Worm (Caenorhabditis elegans): Measurements from ENCODE around the gene elt-3.

elt-3 gene

DNA sequence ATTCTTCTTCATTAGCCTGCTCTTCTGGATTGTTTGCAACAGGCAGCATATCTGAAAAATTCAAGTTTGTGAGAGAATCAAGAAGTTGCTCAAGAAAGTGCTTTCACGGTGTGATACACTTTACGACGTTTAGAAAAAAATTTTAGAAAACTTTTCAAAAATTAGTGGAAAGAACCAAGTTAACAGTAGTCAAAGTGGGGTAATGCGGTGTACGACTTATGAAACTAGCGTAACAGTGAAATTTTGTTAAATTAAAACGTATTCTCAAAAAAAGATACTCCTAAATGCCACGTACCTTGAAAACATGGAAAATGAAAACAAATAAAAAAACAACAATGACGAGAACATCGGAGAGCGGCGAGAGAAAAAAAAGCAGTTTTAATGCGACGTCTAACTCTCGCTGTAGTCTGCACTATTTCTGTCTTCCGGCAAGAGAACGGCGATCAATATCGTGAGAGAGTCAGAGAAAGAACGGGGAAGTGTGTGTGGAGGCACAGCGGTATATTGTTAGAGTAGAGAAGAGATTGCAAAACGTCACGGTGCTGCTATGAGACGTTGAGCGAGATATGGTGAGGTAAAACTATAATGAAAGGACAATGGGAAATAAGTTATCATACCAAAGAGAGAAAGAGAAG, 17.4 kb upstream of the elt-3 start, which contains the start of gene ekl-5 (continued):
- peak in 1 of 2 experiments; percentile 55 for TF ChIP-seq lsy-2 (tag; optimal IDR thresholded peaks at IDR 0.05)
- no peak for TF ChIP-seq C04F5.9 (tag; optimal IDR thresholded peaks at IDR 0.05)
- TF ChIP-seq dsc-1 (tag; optimal IDR thresholded peaks at IDR 0.05), result peak; percentile 5
- TF ChIP-seq tlp-1 (tag; optimal IDR thresholded peaks at IDR 0.05), result no peak
- TF ChIP-seq zip-4 (GFP tag; optimal IDR thresholded peaks at IDR 0.05), result no peak
- TF ChIP-seq lin-13 (GFP tag; optimal IDR thresholded peaks at IDR 0.05), result no peak
- TF ChIP-seq ceh-63 (GFP tag; optimal IDR thresholded peaks at IDR 0.05), result no peak
- no peak for TF ChIP-seq nhr-237 (tag; optimal IDR thresholded peaks at IDR 0.05)
- TF ChIP-seq lir-3 (tag; optimal IDR thresholded peaks at IDR 0.05; ENCODE audit: poor library complexity), result no peak
- no peak for TF ChIP-seq mef-2 (tag; optimal IDR thresholded peaks at IDR 0.05)
- TF ChIP-seq grh-1 (GFP tag; IDR thresholded peaks at IDR 0.05), result no peak
- TF ChIP-seq pqm-1 (tag; optimal IDR thresholded peaks at IDR 0.05), result no peak
- no peak for TF ChIP-seq efl-3 (GFP tag; optimal IDR thresholded peaks at IDR 0.05)
- no peak for TF ChIP-seq aly-2 (tag; optimal IDR thresholded peaks at IDR 0.05)
- TF ChIP-seq ets-5 (GFP tag; IDR thresholded peaks at IDR 0.05), result no peak
- TF ChIP-seq zag-1 (tag; optimal IDR thresholded peaks at IDR 0.05), result no peak
- no peak for TF ChIP-seq sox-4 (tag; optimal IDR thresholded peaks at IDR 0.05)
- no peak for TF ChIP-seq aha-1 (tag; optimal IDR thresholded peaks at IDR 0.05)
- peak; percentile 52 for TF ChIP-seq skn-1 (tag; optimal IDR thresholded peaks at IDR 0.05)
- no peak for TF ChIP-seq mab-9 (GFP tag; IDR thresholded peaks at IDR 0.05)
- no peak for TF ChIP-seq sup-37 (GFP tag; optimal IDR thresholded peaks at IDR 0.05)
- TF ChIP-seq hlh-4 (tag; optimal IDR thresholded peaks at IDR 0.05), result no peak
- TF ChIP-seq hlh-17 (GFP tag; optimal IDR thresholded peaks at IDR 0.05; ENCODE audit: borderline replicate concordance), result no peak
- peak; percentile 59 for TF ChIP-seq nhr-20 (tag; optimal IDR thresholded peaks at IDR 0.05)
- peak; percentile 47 for TF ChIP-seq swsn-7 (tag; optimal IDR thresholded peaks at IDR 0.05)
- TF ChIP-seq fkh-8 (tag; optimal IDR thresholded peaks at IDR 0.05), result peak; percentile 9
- TF ChIP-seq ceh-88 (GFP tag; IDR thresholded peaks at IDR 0.05), result no peak
- TF ChIP-seq Y116A8C.19 (tag; optimal IDR thresholded peaks at IDR 0.05; ENCODE audit: borderline replicate concordance), result no peak
- no peak for TF ChIP-seq pag-3 (tag; optimal IDR thresholded peaks at IDR 0.05; ENCODE audit: borderline replicate concordance, insufficient read depth)
- TF ChIP-seq irx-1 (tag; optimal IDR thresholded peaks at IDR 0.05), result no peak
- TF ChIP-seq alr-1 (tag; optimal IDR thresholded peaks at IDR 0.05; ENCODE audit: borderline replicate concordance), result no peak
- TF ChIP-seq nhr-90 (tag; optimal IDR thresholded peaks at IDR 0.05; ENCODE audit: poor library complexity), result no peak
- TF ChIP-seq unc-130 (tag; optimal IDR thresholded peaks at IDR 0.05), result no peak
- peak in 1 of 2 experiments; percentile 43 for TF ChIP-seq mdl-1 (tag; optimal IDR thresholded peaks at IDR 0.05)
- peak; percentile 21 to 55 for TF ChIP-seq lin-35 (GFP tag; optimal IDR thresholded peaks at IDR 0.05)
- TF ChIP-seq ztf-11 (tag; optimal IDR thresholded peaks at IDR 0.05), result no peak
- no peak for TF ChIP-seq ama-1 (optimal IDR thresholded peaks at IDR 0.05)
- TF ChIP-seq jun-1 (tag; optimal IDR thresholded peaks at IDR 0.05), result no peak
- no peak for TF ChIP-seq unc-62 (GFP tag; optimal IDR thresholded peaks at IDR 0.05)
- TF ChIP-seq rnt-1 (tag; optimal IDR thresholded peaks at IDR 0.05), result peak; percentile 65
- no peak for TF ChIP-seq unc-30 (tag; optimal IDR thresholded peaks at IDR 0.05)
- TF ChIP-seq nhr-47 (tag; optimal IDR thresholded peaks at IDR 0.05), result peak; percentile 50
- TF ChIP-seq nhr-84 (tag; optimal IDR thresholded peaks at IDR 0.05), result no peak
- TF ChIP-seq blmp-1 (tag; optimal IDR thresholded peaks at IDR 0.05), result peak; percentile 63
- no peak for TF ChIP-seq C16A3.4 (tag; optimal IDR thresholded peaks at IDR 0.05)
- TF ChIP-seq ztf-4 (tag; optimal IDR thresholded peaks at IDR 0.05), result no peak
- peak; percentile 33 to 56 for TF ChIP-seq efl-1 (optimal IDR thresholded peaks at IDR 0.05)
- no peak for TF ChIP-seq efl-1 (GFP tag; optimal IDR thresholded peaks at IDR 0.05 in 1 of 2)
- no peak for TF ChIP-seq pax-3 (tag; optimal IDR thresholded peaks at IDR 0.05)
- peak; percentile 43 for TF ChIP-seq tbx-2 (tag; optimal IDR thresholded peaks at IDR 0.05)
- TF ChIP-seq snpc-4 (tag; optimal IDR thresholded peaks at IDR 0.05), result no peak
- no peak for TF ChIP-seq lin-15B (tag; optimal IDR thresholded peaks at IDR 0.05)
- TF ChIP-seq mep-1 (tag; optimal IDR thresholded peaks at IDR 0.05), result peak; percentile 74

Measured in whole organism, L1 larva.